Worm (Caenorhabditis elegans): Measurements from ENCODE around the gene F14D2.15.

DNA sequence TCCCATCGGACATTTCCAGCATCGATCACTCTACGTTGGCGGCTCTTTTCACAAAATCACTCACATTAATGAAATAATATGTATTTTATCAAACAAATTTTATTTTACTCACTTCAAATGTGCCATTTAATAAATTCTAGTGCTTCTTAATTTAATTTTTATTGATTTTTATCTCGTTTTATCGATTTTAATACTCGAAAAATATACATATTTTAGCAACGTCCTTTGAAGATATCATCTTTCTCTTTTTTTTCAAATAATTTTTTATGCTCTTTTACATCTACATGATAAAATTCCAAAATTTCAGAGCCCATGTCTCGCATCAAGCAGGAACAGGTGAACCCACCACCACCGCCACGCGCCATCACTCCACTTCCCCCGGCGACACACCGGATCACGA lies 15.2 kb upstream of the F14D2.15 start, which contains the start of the genes lido-14 and bath-27:
- TF ChIP-seq F13H6.1 (tag; optimal IDR thresholded peaks at IDR 0.05): no peak
- no peak for TF ChIP-seq odd-2 (tag; optimal IDR thresholded peaks at IDR 0.05)
- TF ChIP-seq ets-4 (tag; optimal IDR thresholded peaks at IDR 0.05): no peak
- TF ChIP-seq ahr-1 (tag; optimal IDR thresholded peaks at IDR 0.05): no peak
- TF ChIP-seq unc-3 (GFP tag; conservative IDR thresholded peaks at IDR 0.05): no peak
- TF ChIP-seq unc-3 (tag; optimal IDR thresholded peaks at IDR 0.05): no peak
- TF ChIP-seq pha-4 (tag; optimal IDR thresholded peaks at IDR 0.05): no peak
- TF ChIP-seq pqm-1 (tag; optimal IDR thresholded peaks at IDR 0.05): no peak
- TF ChIP-seq hlh-15 (tag; optimal IDR thresholded peaks at IDR 0.05): no peak
- TF ChIP-seq rnt-1 (tag; optimal IDR thresholded peaks at IDR 0.05): no peak
- no peak for TF ChIP-seq ama-1 (optimal IDR thresholded peaks at IDR 0.05)
- no peak for TF ChIP-seq npax-4 (tag; optimal IDR thresholded peaks at IDR 0.05)
